Worm (Caenorhabditis elegans): ENCODE data around the gene F44G4.1.

DNA sequence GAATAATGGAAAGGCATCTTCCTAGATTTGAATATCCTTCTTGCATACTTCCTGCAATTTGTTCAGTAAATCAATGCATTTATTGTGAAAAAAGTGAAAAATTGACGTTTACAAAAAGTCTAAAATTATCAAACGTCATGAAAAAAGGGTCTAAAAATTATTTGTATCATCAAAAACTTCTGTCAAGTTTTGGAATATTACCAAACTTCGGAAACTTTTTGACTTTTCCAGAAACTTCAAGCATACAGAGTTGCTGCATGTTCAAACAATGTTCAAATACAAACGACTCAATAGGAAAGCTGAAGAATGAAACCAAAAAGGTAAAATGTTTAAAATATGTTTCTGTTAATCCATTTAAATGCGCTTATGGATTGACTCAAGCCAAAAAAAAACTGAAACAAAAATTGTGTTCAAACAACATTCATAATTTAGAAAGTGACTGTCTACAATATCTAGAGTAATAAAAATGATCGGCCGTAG, 7.3 kb downstream of the F44G4.1 start, which contains the start of gene F44G4.6:
- TF ChIP-seq nhr-77 (tag; optimal IDR thresholded peaks at IDR 0.05) (no peak), sea-2 (GFP tag; optimal IDR thresholded peaks at IDR 0.05) (no peak), ceh-82 (tag; optimal IDR thresholded peaks at IDR 0.05) (no peak), daf-12 (tag; optimal IDR thresholded peaks at IDR 0.05) (no peak), ama-1 (optimal IDR thresholded peaks at IDR 0.05) (no peak)

Measured in whole organism, L3 larva.